Worm (Caenorhabditis elegans) whole organism, mixed stage, embryonic: ENCODE results near the gene egl-47.

Experiments used
- M03D4.4 ChIP-seq: sonication (generic microtip); optimal IDR thresholded peaks from 2 replicates; lab custom pipeline; 2017; ENCODE audit warnings: mild to moderate bottlenecking, missing genetic modification characterization, missing compliant biosample characterization
- bed-3 ChIP-seq: fragments of 200-800 bp; sonication (Bioruptor generic); optimal IDR thresholded peaks from 3 replicates; lab custom pipeline; 2018; ENCODE audit warnings: mild to moderate bottlenecking, missing genetic modification characterization, moderate library complexity, missing compliant biosample characterization
- blmp-1 ChIP-seq: fragments of 150-350 bp; optimal IDR thresholded peaks from 2 replicates; lab custom pipeline; 2014; ENCODE audit warnings: missing biosample characterization, missing genetic modification characterization
- ceh-39 ChIP-seq: fragments of 150-350 bp; optimal IDR thresholded peaks from 2 replicates; lab custom pipeline; 2014; ENCODE audit warnings: missing biosample characterization, missing genetic modification characterization
- ceh-43 ChIP-seq: fragments of 200-800 bp; sonication (Bioruptor generic); optimal IDR thresholded peaks from 2 replicates; lab custom pipeline; 2018; ENCODE audit warnings: mild to moderate bottlenecking, missing genetic modification characterization, moderate library complexity, missing compliant biosample characterization
- ceh-83 ChIP-seq: fragments of 200-800 bp; sonication (Bioruptor generic); optimal IDR thresholded peaks from 2 replicates; lab custom pipeline; 2018; ENCODE audit warnings: mild to moderate bottlenecking, missing genetic modification characterization, missing compliant biosample characterization
- ces-1 ChIP-seq: fragments of 150-350 bp; optimal IDR thresholded peaks from 2 replicates; lab custom pipeline; 2014; ENCODE audit warnings: missing biosample characterization, missing genetic modification reagents, missing genetic modification characterization
- cnd-1 ChIP-seq: fragments of 200-800 bp; sonication (Bioruptor generic); optimal IDR thresholded peaks from 2 replicates; lab custom pipeline; 2018; ENCODE audit warnings: mild to moderate bottlenecking, missing genetic modification characterization, missing compliant biosample characterization
- drap-1 ChIP-seq: fragments of 200-800 bp; sonication (Bioruptor generic); optimal IDR thresholded peaks from 3 replicates; lab custom pipeline; 2018; ENCODE audit warnings: mild to moderate bottlenecking, missing genetic modification characterization, missing compliant biosample characterization
- elt-1 ChIP-seq: sonication (generic microtip); optimal IDR thresholded peaks from 2 replicates; lab custom pipeline; 2017; ENCODE audit warnings: missing genetic modification characterization, mild to moderate bottlenecking, missing compliant biosample characterization, antibody characterized with exemption, moderate library complexity, borderline replicate concordance; ENCODE audit not compliant: insufficient read depth
- elt-3 ChIP-seq: fragments of 150-350 bp; optimal IDR thresholded peaks from 2 replicates; lab custom pipeline; 2014; ENCODE audit warnings: missing biosample characterization, missing genetic modification characterization
- flh-1 ChIP-seq: fragments of 200-800 bp; sonication (Bioruptor generic); optimal IDR thresholded peaks from 2 replicates; lab custom pipeline; 2018; ENCODE audit warnings: mild to moderate bottlenecking, missing genetic modification characterization, moderate library complexity, missing compliant biosample characterization
- ham-2 ChIP-seq: fragments of 200-800 bp; sonication (Bioruptor generic); optimal IDR thresholded peaks from 2 replicates; lab custom pipeline; 2018; ENCODE audit warnings: mild to moderate bottlenecking, missing genetic modification characterization, missing compliant biosample characterization
- hlh-1 ChIP-seq: fragments of 150-350 bp; optimal IDR thresholded peaks from 2 replicates; lab custom pipeline; 2014; ENCODE audit warnings: missing biosample characterization, missing genetic modification reagents, missing genetic modification characterization
- lin-13 ChIP-seq: fragments of 150-350 bp; optimal IDR thresholded peaks from 2 replicates; lab custom pipeline; 2014; ENCODE audit warnings: missing biosample characterization, missing genetic modification characterization
- lin-32 ChIP-seq: fragments of 200-800 bp; sonication (Bioruptor generic); optimal IDR thresholded peaks from 2 replicates; lab custom pipeline; 2018; ENCODE audit warnings: mild to moderate bottlenecking, missing genetic modification characterization, missing compliant biosample characterization
- lsy-2 ChIP-seq: fragments of 150-350 bp; optimal IDR thresholded peaks from 2 replicates; lab custom pipeline; 2014; ENCODE audit warnings: missing biosample characterization, missing genetic modification characterization
- mep-1 ChIP-seq: fragments of 150-350 bp; optimal IDR thresholded peaks from 2 replicates; lab custom pipeline; 2017; ENCODE audit warnings: missing biosample characterization, missing genetic modification reagents, missing genetic modification characterization, inconsistent platforms
- mls-2 ChIP-seq: sonication (generic microtip); optimal IDR thresholded peaks from 2 replicates; lab custom pipeline; 2016; ENCODE audit warnings: mild to moderate bottlenecking, missing genetic modification characterization, moderate library complexity, missing compliant biosample characterization
- nhr-12 ChIP-seq: fragments of 150-350 bp; optimal IDR thresholded peaks from 2 replicates; lab custom pipeline; 2014; ENCODE audit warnings: missing biosample characterization, missing genetic modification characterization
- nhr-2 ChIP-seq: fragments of 150-350 bp; optimal IDR thresholded peaks from 2 replicates; lab custom pipeline; 2014; ENCODE audit warnings: missing biosample characterization, missing genetic modification characterization
- nhr-237 ChIP-seq: fragments of 150-350 bp; optimal IDR thresholded peaks from 2 replicates; lab custom pipeline; 2014; ENCODE audit warnings: missing biosample characterization, missing genetic modification characterization
- nhr-28 ChIP-seq: fragments of 150-350 bp; optimal IDR thresholded peaks from 2 replicates; lab custom pipeline; 2014; ENCODE audit warnings: missing biosample characterization, missing genetic modification characterization
- nhr-76 ChIP-seq: sonication (generic microtip); optimal IDR thresholded peaks from 2 replicates; lab custom pipeline; 2017; ENCODE audit warnings: missing biosample characterization, missing genetic modification characterization
- pha-4 ChIP-seq: fragments of 150-350 bp; optimal IDR thresholded peaks from 2 replicates; lab custom pipeline; 2018; ENCODE audit warnings: missing biosample characterization, missing genetic modification reagents, missing genetic modification characterization
- sem-2 ChIP-seq: fragments of 200-800 bp; sonication (Bioruptor generic); optimal IDR thresholded peaks from 2 replicates; lab custom pipeline; 2018; ENCODE audit warnings: mild to moderate bottlenecking, missing genetic modification characterization, missing compliant biosample characterization
- snpc-4 ChIP-seq: fragments of 150-350 bp; optimal IDR thresholded peaks from 2 replicates; lab custom pipeline; 2014; ENCODE audit warnings: missing biosample characterization, missing genetic modification characterization
- tbx-8 ChIP-seq: fragments of 200-800 bp; sonication (Bioruptor generic); optimal IDR thresholded peaks from 2 replicates; lab custom pipeline; 2018; ENCODE audit warnings: mild to moderate bottlenecking, missing genetic modification characterization, moderate library complexity, missing compliant biosample characterization
- unc-120 ChIP-seq: sonication (generic microtip); optimal IDR thresholded peaks from 2 replicates; lab custom pipeline; 2017; ENCODE audit warnings: missing genetic modification characterization, missing compliant biosample characterization; ENCODE audit not compliant: poor library complexity, severe bottlenecking
- unc-39 ChIP-seq: fragments of 150-350 bp; optimal IDR thresholded peaks from 2 replicates; lab custom pipeline; 2014; ENCODE audit warnings: missing biosample characterization, missing genetic modification characterization
- unc-62 ChIP-seq: fragments of 150-350 bp; optimal IDR thresholded peaks from 2 replicates; lab custom pipeline; 2014; ENCODE audit warnings: missing biosample characterization, missing genetic modification reagents, missing genetic modification characterization
- zip-8 ChIP-seq: fragments of 150-350 bp; optimal IDR thresholded peaks from 2 replicates; lab custom pipeline; 2014; ENCODE audit warnings: missing biosample characterization, missing genetic modification characterization
- ztf-11 ChIP-seq: fragments of 150-350 bp; optimal IDR thresholded peaks from 2 replicates; lab custom pipeline; 2014; ENCODE audit warnings: missing biosample characterization, missing genetic modification characterization

Gene egl-47

DNA sequence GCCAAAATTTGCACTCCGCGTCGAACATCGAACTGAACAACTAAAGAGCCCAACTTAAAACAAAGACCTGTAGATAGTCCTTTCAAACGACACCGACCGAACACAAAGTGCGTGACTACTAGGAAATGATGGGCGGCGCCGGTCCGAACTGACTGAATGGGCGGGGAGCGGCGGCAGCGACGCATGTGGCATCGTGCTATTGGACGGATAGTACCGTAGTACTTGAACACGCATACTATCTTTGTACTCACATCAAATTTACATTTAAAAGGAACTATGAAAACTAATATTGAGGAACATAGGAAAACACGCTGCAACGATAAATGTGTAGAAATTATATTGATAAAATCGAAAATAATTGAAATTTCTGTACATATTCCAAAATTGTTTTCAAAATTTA lies 39.0 kb upstream of the egl-47 start:
- no peak for TF ChIP-seq ham-2 (GFP tag; lab: Kevin White, UChicago)
- peak; percentile 67 for TF ChIP-seq lsy-2

DNA sequence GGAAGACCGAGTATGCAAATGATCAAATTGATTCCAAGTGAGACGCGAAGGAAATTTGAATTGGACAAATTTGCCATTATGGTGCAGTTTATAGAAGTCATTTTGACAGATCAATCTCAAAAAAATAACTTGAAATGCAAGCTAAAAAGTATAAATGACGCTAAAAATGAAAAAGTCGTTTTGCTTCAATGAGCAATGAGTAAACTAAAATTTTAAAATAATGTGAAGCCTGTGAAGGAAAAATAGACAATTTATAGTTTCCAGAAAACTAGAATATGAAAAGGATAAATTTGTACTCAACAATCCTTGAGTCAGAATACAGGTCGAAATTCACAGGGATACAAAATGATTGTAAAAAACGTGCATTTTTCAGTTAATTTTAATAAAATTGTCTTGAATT lies 31.1 kb upstream of the egl-47 start, which contains the start of gene srab-17:
TSS of gene srab-17 (minus strand) at position 101 of the 400 bp plus-strand sequence.
- no peak for TF ChIP-seq snpc-4 (tag; lab: Kevin White, UChicago)
- no peak for TF ChIP-seq drap-1
- TF ChIP-seq lin-32: no peak
- TF ChIP-seq bed-3 (GFP tag; lab: Kevin White, UChicago): no peak
- no peak for TF ChIP-seq zip-8 (tag; lab: Kevin White, UChicago)
- no peak for TF ChIP-seq unc-39 (tag; lab: Kevin White, UChicago)
- no peak for TF ChIP-seq tbx-8 (GFP tag; lab: Kevin White, UChicago)
- TF ChIP-seq lin-13 (tag; lab: Kevin White, UChicago): no peak
- no peak for TF ChIP-seq unc-120 (tag; lab: Kevin White, UChicago)
- TF ChIP-seq ces-1 (GFP tag; lab: Kevin White, UChicago): no peak
- TF ChIP-seq blmp-1 (tag; lab: Kevin White, UChicago): no peak
- TF ChIP-seq ceh-83 (GFP tag; lab: Kevin White, UChicago): no peak
- TF ChIP-seq unc-62: no peak
- TF ChIP-seq mep-1 (tag; lab: Kevin White, UChicago): no peak

DNA sequence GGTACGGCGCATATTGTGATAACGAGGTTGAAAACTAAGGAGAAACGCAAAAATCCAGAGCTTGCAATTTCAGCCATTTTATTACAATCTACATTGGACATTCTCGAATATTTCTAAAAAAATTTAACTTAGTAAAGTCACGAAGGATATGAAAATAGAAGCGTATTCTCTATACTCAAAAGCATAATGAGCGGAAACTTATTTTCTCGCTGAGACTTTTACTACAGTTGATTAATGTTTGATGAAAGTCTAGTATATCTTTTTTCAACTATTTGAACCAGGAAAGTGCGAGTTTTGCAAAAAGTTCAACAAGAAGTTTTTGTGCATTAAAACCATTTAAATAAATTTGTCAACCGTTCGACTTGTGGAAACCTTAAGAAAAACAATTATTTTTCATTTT lies 28.0 kb upstream of the egl-47 start, which contains the start of gene srab-18:
TSS of gene srab-18 (minus strand) at position 101 of the 400 bp plus-strand sequence.
- TF ChIP-seq bed-3 (GFP tag; lab: Kevin White, UChicago): no peak
- TF ChIP-seq nhr-237 (tag; lab: Kevin White, UChicago): no peak
- no peak for TF ChIP-seq ham-2 (GFP tag; lab: Kevin White, UChicago)
- TF ChIP-seq unc-39 (tag; lab: Kevin White, UChicago): no peak

DNA sequence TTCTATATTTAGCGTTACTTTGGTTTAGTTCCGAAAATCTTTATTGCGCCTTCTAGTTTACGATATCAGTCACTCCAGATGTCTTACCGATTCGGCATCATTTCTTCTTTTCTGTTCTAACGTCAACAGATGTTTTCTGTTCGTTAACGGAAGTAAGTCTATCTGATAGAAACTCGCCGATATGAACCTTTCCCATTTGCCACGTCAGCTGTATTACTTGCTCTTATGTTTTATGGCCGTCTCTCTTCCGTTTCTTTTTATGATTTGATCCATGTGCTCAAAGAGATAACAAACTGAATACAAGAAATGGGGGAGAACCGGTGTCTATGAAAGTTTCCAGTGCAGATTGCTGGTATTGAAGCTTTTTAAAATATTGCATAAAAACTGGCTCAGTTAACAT lies 20.0 kb upstream of the egl-47 start, which contains the start of gene srab-26:
TSS of gene srab-26 (minus strand) at position 101 of the 400 bp plus-strand sequence.
- TF ChIP-seq cnd-1 (tag; lab: Kevin White, UChicago) (no peak), flh-1 (GFP tag; lab: Kevin White, UChicago) (no peak), mls-2 (no peak), ces-1 (GFP tag; lab: Kevin White, UChicago) (no peak)

DNA sequence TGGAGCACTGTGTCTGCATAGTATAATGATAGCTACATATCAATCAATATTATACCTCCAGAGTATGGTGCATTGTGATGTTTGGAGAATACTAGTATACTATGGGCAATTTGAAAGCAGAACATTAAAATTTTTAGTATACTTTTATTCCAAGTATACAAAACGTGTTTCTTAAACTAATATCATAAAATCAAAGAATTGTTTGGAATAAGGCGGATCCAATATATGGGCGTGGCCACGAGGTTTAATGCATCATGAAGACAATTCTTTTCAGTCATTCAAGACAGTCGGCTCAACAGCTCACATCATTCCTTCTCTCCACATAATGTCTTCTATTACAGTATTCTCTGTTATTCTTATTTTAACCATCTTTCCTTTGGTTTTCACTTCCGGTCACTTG lies 19.5 kb upstream of the egl-47 start, which contains the start of gene sdz-31:
TSS of gene sdz-31 (plus strand) at position 301 of the 400 bp plus-strand sequence.
- TF ChIP-seq hlh-1 (no peak), tbx-8 (GFP tag; lab: Kevin White, UChicago) (no peak), pha-4 (tag; lab: Kevin White, UChicago) (no peak), ces-1 (GFP tag; lab: Kevin White, UChicago) (no peak), lin-13 (tag; lab: Kevin White, UChicago) (no peak), ham-2 (GFP tag; lab: Kevin White, UChicago) (no peak), ceh-83 (GFP tag; lab: Kevin White, UChicago) (no peak), nhr-2 (tag; lab: Kevin White, UChicago) (no peak), drap-1 (no peak), elt-3 (tag; lab: Kevin White, UChicago) (no peak), mls-2 (no peak), nhr-28 (tag; lab: Kevin White, UChicago) (no peak), sem-2 (GFP tag; lab: Kevin White, UChicago) (no peak), ceh-43 (GFP tag; lab: Kevin White, UChicago) (no peak), nhr-12 (tag; lab: Kevin White, UChicago) (no peak), snpc-4 (tag; lab: Kevin White, UChicago) (no peak), nhr-76 (tag; lab: Kevin White, UChicago) (no peak), unc-62 (no peak), cnd-1 (tag; lab: Kevin White, UChicago) (no peak)
- TF ChIP-seq, all 35 proteins: peak for 0

DNA sequence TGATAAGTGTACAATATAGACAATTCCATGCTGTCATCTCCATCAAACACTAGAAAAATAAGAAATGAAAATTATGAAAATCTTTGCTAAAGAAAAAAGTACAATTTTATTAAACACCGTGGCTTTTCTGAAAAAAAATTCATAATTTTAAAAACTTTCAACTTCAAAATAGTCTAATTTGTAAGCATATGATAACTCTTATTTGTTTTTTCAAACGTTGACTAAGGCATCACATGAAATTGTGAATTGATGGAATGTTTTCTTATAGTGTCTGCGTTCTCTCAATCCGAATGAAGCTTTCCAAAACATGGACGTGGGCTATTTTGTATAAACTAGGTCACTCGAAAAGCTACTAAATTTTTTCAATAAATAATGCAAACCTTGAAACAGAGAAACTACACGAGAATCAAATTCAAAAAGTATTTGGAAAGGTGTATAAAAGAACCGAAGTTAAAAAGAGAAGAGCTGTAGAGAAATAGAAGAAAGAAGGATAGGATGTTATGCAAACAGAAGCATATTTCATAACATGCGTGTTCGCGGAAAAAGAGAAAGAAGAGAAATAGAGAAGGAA lies 13.4 kb upstream of the egl-47 start, which contains the start of gene clp-9:
TSS of gene clp-9 (minus strand) at position 51 of the 571 bp plus-strand sequence.
- TF ChIP-seq ztf-11 (tag; lab: Kevin White, UChicago) (no peak), zip-8 (tag; lab: Kevin White, UChicago) (no peak), lsy-2 (no peak), elt-1 (tag; lab: Kevin White, UChicago) (no peak), ceh-43 (GFP tag; lab: Kevin White, UChicago) (no peak), lin-13 (tag; lab: Kevin White, UChicago) (no peak), tbx-8 (GFP tag; lab: Kevin White, UChicago) (no peak), M03D4.4 (no peak), nhr-28 (tag; lab: Kevin White, UChicago) (no peak), unc-62 (no peak), ceh-39 (tag; lab: Kevin White, UChicago) (no peak)
